Worm (Caenorhabditis elegans) whole organism, young adult: Measurements from ENCODE around the gene pck-3.

Experiments used
- B0019.2 ChIP-seq: fragments of 200-800 bp; sonication (Bioruptor generic); conservative IDR thresholded peaks from 2 replicates; pipeline ENCODE4 v1.3.6; 2022; ENCODE audit warnings: missing genetic modification reagents, missing genetic modification characterization, missing compliant biosample characterization
- B0261.1 ChIP-seq: sonication (generic microtip); optimal IDR thresholded peaks from 2 replicates; lab custom pipeline; 2016; ENCODE audit warnings: mild to moderate bottlenecking, missing genetic modification characterization, moderate library complexity, missing compliant biosample characterization
- C06A6.2 ChIP-seq: fragments of 200-800 bp; sonication (Bioruptor generic); conservative IDR thresholded peaks from 2 replicates; pipeline ENCODE4 v1.3.6; 2022; ENCODE audit warnings: missing genetic modification characterization, missing compliant biosample characterization
- D2030.7 ChIP-seq: fragments of 200-800 bp; sonication (Bioruptor generic); IDR thresholded peaks from 2 replicates; pipeline ENCODE4 v1.3.6; 2022; ENCODE audit warnings: missing genetic modification reagents, missing genetic modification characterization, missing compliant biosample characterization
- F23B12.7 ChIP-seq: sonication (generic microtip); optimal IDR thresholded peaks from 2 replicates; lab custom pipeline; 2017; ENCODE audit warnings: missing genetic modification characterization, mild to moderate bottlenecking, missing compliant biosample characterization, antibody characterized with exemption, moderate library complexity; ENCODE audit not compliant: insufficient read depth
- F33H1.4 ChIP-seq: fragments of 200-800 bp; sonication (Bioruptor generic); IDR thresholded peaks from 2 replicates; pipeline ENCODE4 v1.3.6; 2022; ENCODE audit warnings: missing genetic modification reagents, missing genetic modification characterization, missing compliant biosample characterization
- F39B2.1 ChIP-seq: fragments of 200-800 bp; sonication (Bioruptor generic); IDR thresholded peaks from 2 replicates; pipeline ENCODE4 v1.3.6; 2022; ENCODE audit warnings: missing genetic modification reagents, missing genetic modification characterization, missing compliant biosample characterization
- T26A5.8 ChIP-seq: sonication (generic microtip); optimal IDR thresholded peaks from 2 replicates; lab custom pipeline; 2016; ENCODE audit warnings: missing genetic modification characterization, missing compliant biosample characterization
- Y53F4B.3 ChIP-seq: fragments of 200-800 bp; sonication (Bioruptor generic); IDR thresholded peaks from 2 replicates; pipeline ENCODE4 v1.3.6; 2022; ENCODE audit warnings: missing genetic modification reagents, missing genetic modification characterization, missing compliant biosample characterization
- Y56A3A.18 ChIP-seq: fragments of 200-800 bp; sonication (Bioruptor generic); IDR thresholded peaks from 2 replicates; pipeline ENCODE4 v1.3.6; 2022; ENCODE audit warnings: missing genetic modification reagents, missing genetic modification characterization, missing compliant biosample characterization
- Y79H2A.3 ChIP-seq: fragments of 200-800 bp; sonication (Bioruptor generic); conservative IDR thresholded peaks from 2 replicates; pipeline ENCODE4 v1.3.6; 2022; ENCODE audit warnings: missing genetic modification reagents, missing genetic modification characterization, missing compliant biosample characterization
- aptf-2 ChIP-seq: fragments of 200-800 bp; sonication (Bioruptor generic); conservative IDR thresholded peaks from 2 replicates; pipeline ENCODE4 v1.3.6; 2022; ENCODE audit warnings: missing genetic modification reagents, missing genetic modification characterization, missing compliant biosample characterization
- athp-1 ChIP-seq: sonication (generic microtip); optimal IDR thresholded peaks from 2 replicates; lab custom pipeline; 2017; ENCODE audit warnings: mild to moderate bottlenecking, missing genetic modification characterization, missing compliant biosample characterization
- attf-3 ChIP-seq: fragments of 200-800 bp; sonication (Bioruptor generic); conservative IDR thresholded peaks from 2 replicates; pipeline ENCODE4 v1.3.6; 2022; ENCODE audit warnings: missing genetic modification reagents, missing genetic modification characterization, missing compliant biosample characterization
- attf-6 ChIP-seq: fragments of 200-800 bp; sonication (Bioruptor generic); IDR thresholded peaks from 2 replicates; pipeline ENCODE4 v1.3.6; 2022; ENCODE audit warnings: missing genetic modification reagents, missing genetic modification characterization, missing compliant biosample characterization
- cebp-1 ChIP-seq, 2 experiments: fragments of 200-800 bp in 1 of 2; sonication (Bioruptor generic) in 1 of 2; sonication (generic microtip) in 1 of 2; IDR thresholded peaks in 1 of 2; optimal IDR thresholded peaks in 1 of 2; 2 replicates each; pipeline versions ENCODE4 v1.3.6 to Lab custom; 2017 to 2022; ENCODE audit warnings: missing compliant biosample characterization in 2 of 2, missing genetic modification characterization in 2 of 2, mild to moderate bottlenecking in 1 of 2, missing genetic modification reagents in 1 of 2, moderate library complexity in 1 of 2
- ceh-100 ChIP-seq: fragments of 200-800 bp; sonication (Bioruptor generic); IDR thresholded peaks from 2 replicates; pipeline ENCODE4 v1.3.6; 2022; ENCODE audit warnings: missing genetic modification reagents, missing genetic modification characterization, missing compliant biosample characterization
- egl-44 ChIP-seq: fragments of 200-800 bp; sonication (Bioruptor generic); IDR thresholded peaks from 2 replicates; pipeline ENCODE4 v1.3.6; 2022; ENCODE audit warnings: missing genetic modification reagents, missing genetic modification characterization, missing compliant biosample characterization
- fkh-3 ChIP-seq: sonication (generic microtip); optimal IDR thresholded peaks from 2 replicates; lab custom pipeline; 2016; ENCODE audit warnings: mild to moderate bottlenecking, missing genetic modification characterization, missing compliant biosample characterization
- gei-17 ChIP-seq: fragments of 200-800 bp; sonication (Bioruptor generic); optimal IDR thresholded peaks from 2 replicates; lab custom pipeline; 2018; ENCODE audit warnings: mild to moderate bottlenecking, missing genetic modification characterization, missing compliant biosample characterization
- hmg-1.2 ChIP-seq: fragments of 200-800 bp; sonication (Bioruptor generic); IDR thresholded peaks from 2 replicates; pipeline ENCODE4 v1.3.6; 2022; ENCODE audit warnings: missing genetic modification reagents, missing genetic modification characterization, missing compliant biosample characterization
- hrde-1 ChIP-seq: sonication (generic microtip); optimal IDR thresholded peaks from 2 replicates; lab custom pipeline; 2016; ENCODE audit warnings: missing genetic modification characterization, mild to moderate bottlenecking, missing compliant biosample characterization, moderate library complexity, missing genotype, missing genetic modification reagents, borderline replicate concordance
- lin-26 ChIP-seq: fragments of 200-800 bp; sonication (Bioruptor generic); IDR thresholded peaks from 2 replicates; pipeline ENCODE4 v1.3.6; 2022; ENCODE audit warnings: missing genetic modification reagents, missing genetic modification characterization, missing compliant biosample characterization
- lin-40 ChIP-seq: sonication (generic microtip); optimal IDR thresholded peaks from 2 replicates; lab custom pipeline; 2016; ENCODE audit warnings: missing genetic modification characterization, mild to moderate bottlenecking, missing compliant biosample characterization, missing genotype, missing genetic modification reagents
- lir-1 ChIP-seq: fragments of 200-800 bp; sonication (Bioruptor generic); conservative IDR thresholded peaks from 2 replicates; pipeline ENCODE4 v1.3.6; 2022; ENCODE audit warnings: missing genetic modification reagents, missing genetic modification characterization, missing compliant biosample characterization
- madf-10 ChIP-seq: sonication (generic microtip); optimal IDR thresholded peaks from 2 replicates; lab custom pipeline; 2016; ENCODE audit warnings: mild to moderate bottlenecking, missing genetic modification characterization, missing compliant biosample characterization
- madf-6 ChIP-seq: fragments of 200-800 bp; sonication (Bioruptor generic); IDR thresholded peaks from 2 replicates; pipeline ENCODE4 v1.3.6; 2022; ENCODE audit warnings: missing genetic modification reagents, missing genetic modification characterization, missing compliant biosample characterization
- madf-8 ChIP-seq: fragments of 200-800 bp; sonication (Bioruptor generic); conservative IDR thresholded peaks from 2 replicates; pipeline ENCODE4 v1.3.6; 2022; ENCODE audit warnings: missing genetic modification reagents, missing genetic modification characterization, missing compliant biosample characterization
- mes-4 ChIP-seq: sonication (generic microtip); optimal IDR thresholded peaks from 2 replicates; lab custom pipeline; 2016; ENCODE audit warnings: missing genotype, missing genetic modification characterization, missing compliant biosample characterization
- mxl-1 ChIP-seq: sonication (generic microtip); optimal IDR thresholded peaks from 2 replicates; lab custom pipeline; 2016; ENCODE audit warnings: missing genetic modification characterization, missing compliant biosample characterization
- nhr-120 ChIP-seq: fragments of 200-800 bp; sonication (Bioruptor generic); IDR thresholded peaks from 2 replicates; pipeline ENCODE4 v1.3.6; 2022; ENCODE audit warnings: missing genetic modification characterization, missing compliant biosample characterization
- rpc-1 ChIP-seq, 2 experiments: fragments of 150-350 bp in 1 of 2; sonication (generic microtip) in 1 of 2; optimal IDR thresholded peaks; 2 replicates each; lab custom pipeline; 2014 to 2018; ENCODE audit warnings: missing biosample characterization in 1 of 2, missing genetic modification characterization in 1 of 2, missing genetic modification reagents in 1 of 2, missing genotype in 1 of 2
- sea-2 ChIP-seq: fragments of 200-800 bp; sonication (Bioruptor generic); IDR thresholded peaks from 2 replicates; pipeline ENCODE4 v1.3.6; 2022; ENCODE audit warnings: missing genetic modification characterization, missing compliant biosample characterization
- snpc-1.3 ChIP-seq: sonication (generic microtip); optimal IDR thresholded peaks from 2 replicates; lab custom pipeline; 2017; ENCODE audit warnings: missing genetic modification characterization, mild to moderate bottlenecking, missing compliant biosample characterization, antibody characterized with exemption, moderate library complexity, missing genotype, missing genetic modification reagents; ENCODE audit not compliant: insufficient read depth
- zfh-2 ChIP-seq: fragments of 200-800 bp; sonication (Bioruptor generic); conservative IDR thresholded peaks from 2 replicates; pipeline ENCODE4 v1.3.6; 2022; ENCODE audit warnings: missing genetic modification reagents, missing genetic modification characterization, missing compliant biosample characterization
- zim-3 ChIP-seq: sonication (generic microtip); optimal IDR thresholded peaks from 2 replicates; lab custom pipeline; 2017; ENCODE audit warnings: mild to moderate bottlenecking, missing genetic modification characterization, moderate library complexity, missing compliant biosample characterization
- ztf-22 ChIP-seq: fragments of 200-800 bp; sonication (Bioruptor generic); optimal IDR thresholded peaks from 2 replicates; lab custom pipeline; 2018; ENCODE audit warnings: mild to moderate bottlenecking, missing genetic modification characterization, moderate library complexity, missing compliant biosample characterization
- ztf-25 ChIP-seq: fragments of 200-800 bp; sonication (Bioruptor generic); IDR thresholded peaks from 2 replicates; pipeline ENCODE4 v1.3.6; 2022; ENCODE audit warnings: missing genetic modification reagents, missing genetic modification characterization, missing compliant biosample characterization
- ztf-3 ChIP-seq: fragments of 200-800 bp; sonication (Bioruptor generic); optimal IDR thresholded peaks from 2 replicates; lab custom pipeline; 2018; ENCODE audit warnings: mild to moderate bottlenecking, missing genetic modification characterization, missing compliant biosample characterization

pck-3 gene

DNA sequence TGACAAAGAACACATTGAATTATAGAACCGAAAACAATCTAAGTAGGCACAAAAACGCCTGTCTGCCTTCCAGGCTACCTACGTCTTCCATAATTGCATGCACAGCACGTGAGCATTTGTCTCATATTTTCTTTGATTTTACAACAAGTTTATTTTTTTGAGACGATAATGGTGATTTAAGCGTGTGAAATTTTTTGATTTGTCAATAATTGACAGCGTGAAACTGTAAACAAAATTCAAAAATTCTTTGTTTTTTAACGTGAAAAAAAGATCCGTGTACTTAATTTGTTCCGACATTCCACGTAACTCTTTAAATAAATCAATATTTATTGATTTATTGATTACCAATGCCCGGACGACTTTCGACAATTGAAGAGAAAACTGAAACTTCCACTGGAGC, 20.6 kb downstream of the pck-3 start, which contains the start of gene dhhc-13 (continued):
- no peak for TF ChIP-seq F23B12.7 (tag; lab: Kevin White, UChicago)
- no peak for TF ChIP-seq madf-6 (GFP tag; lab: Robert Waterston, UW)
- no peak for TF ChIP-seq zim-3 (tag; lab: Kevin White, UChicago)

DNA sequence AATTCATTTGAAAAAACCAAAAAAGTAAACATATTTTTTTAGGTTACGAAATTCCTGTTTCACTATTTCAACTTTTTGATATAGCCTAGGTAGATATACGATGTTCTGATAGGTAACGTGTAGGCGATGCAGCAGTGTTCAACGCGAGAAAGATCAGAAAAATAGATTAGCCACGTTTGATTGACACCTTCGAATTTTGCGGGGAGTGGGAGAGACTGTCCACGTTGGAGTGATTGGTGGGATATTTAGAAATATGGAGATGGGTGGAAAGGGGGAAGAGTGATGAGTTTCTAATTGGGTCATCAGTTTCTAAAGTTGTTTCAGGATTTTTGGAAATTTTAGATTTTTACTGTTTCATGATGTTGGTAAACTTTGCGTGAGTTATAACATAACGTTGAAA, 26.7 kb downstream of the pck-3 start:
- TF ChIP-seq ztf-3 (no peak), hrde-1 (no peak), F39B2.1 (no peak), C06A6.2 (GFP tag; lab: Robert Waterston, UW) (no peak), B0019.2 (GFP tag; lab: Robert Waterston, UW) (no peak), Y53F4B.3 (no peak), rpc-1 (optimal IDR thresholded peaks at IDR 0.05; lab: Kevin White, UChicago) (no peak), rpc-1 (tag; optimal IDR thresholded peaks at IDR 0.05; lab: Kevin White, UChicago) (no peak), zim-3 (tag; lab: Kevin White, UChicago) (no peak), Y79H2A.3 (GFP tag; lab: Robert Waterston, UW) (no peak), ztf-25 (GFP tag; lab: Robert Waterston, UW) (no peak), gei-17 (GFP tag; lab: Kevin White, UChicago) (no peak), aptf-2 (GFP tag; lab: Robert Waterston, UW) (no peak), zfh-2 (GFP tag; lab: Robert Waterston, UW) (no peak), Y56A3A.18 (GFP tag; lab: Robert Waterston, UW) (no peak), attf-3 (GFP tag; lab: Robert Waterston, UW) (no peak), F33H1.4 (GFP tag; lab: Robert Waterston, UW) (no peak), sea-2 (GFP tag; lab: Robert Waterston, UW) (no peak), egl-44 (GFP tag; lab: Robert Waterston, UW) (no peak), lin-26 (GFP tag; lab: Robert Waterston, UW) (no peak)

DNA sequence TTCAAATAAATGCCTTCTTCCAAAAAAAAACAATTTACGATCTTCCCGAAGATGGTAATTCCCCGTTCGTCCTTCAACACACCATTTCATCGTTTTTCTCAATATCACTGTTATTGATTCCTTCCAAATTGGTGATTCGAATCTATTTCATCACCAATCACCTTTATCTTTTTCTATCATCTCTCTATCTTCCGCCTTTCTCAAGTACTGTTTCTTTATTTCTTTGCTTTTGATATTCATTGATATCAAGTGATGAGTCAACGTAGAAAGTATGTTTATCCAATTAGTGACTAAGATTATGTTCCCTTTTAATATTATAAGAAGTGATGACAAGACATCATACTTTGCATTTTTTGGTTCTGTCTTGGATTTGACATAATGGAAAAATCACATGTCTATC, 27.8 kb downstream of the pck-3 start:
- no peak for TF ChIP-seq sea-2 (GFP tag; lab: Robert Waterston, UW)
- TF ChIP-seq cebp-1 (GFP tag; IDR thresholded peaks at IDR 0.05; lab: Robert Waterston, UW): no peak
- TF ChIP-seq cebp-1 (tag; optimal IDR thresholded peaks at IDR 0.05; lab: Kevin White, UChicago): no peak
- no peak for TF ChIP-seq fkh-3 (tag; lab: Kevin White, UChicago)
- no peak for TF ChIP-seq mes-4 (tag; lab: Kevin White, UChicago)
- TF ChIP-seq snpc-1.3: no peak
- no peak for TF ChIP-seq athp-1 (tag; lab: Kevin White, UChicago)
- no peak for TF ChIP-seq ztf-22 (GFP tag; lab: Kevin White, UChicago)
- TF ChIP-seq T26A5.8 (tag; lab: Kevin White, UChicago): no peak
- TF ChIP-seq lin-40 (tag; lab: Kevin White, UChicago): no peak
- no peak for TF ChIP-seq madf-10 (tag; lab: Kevin White, UChicago)
- no peak for TF ChIP-seq D2030.7 (GFP tag; lab: Robert Waterston, UW)
- no peak for TF ChIP-seq nhr-120 (GFP tag; lab: Robert Waterston, UW)
- TF ChIP-seq hmg-1.2 (GFP tag; lab: Robert Waterston, UW): no peak
- TF ChIP-seq ceh-100 (GFP tag; lab: Robert Waterston, UW): no peak
- TF ChIP-seq attf-6: no peak
- TF ChIP-seq mxl-1 (tag; lab: Kevin White, UChicago): no peak
- TF ChIP-seq madf-8: no peak
- TF ChIP-seq lir-1: no peak
- no peak for TF ChIP-seq B0261.1
